Worm (Caenorhabditis elegans): ENCODE data around the gene cand-1.

The cand-1 gene

DNA sequence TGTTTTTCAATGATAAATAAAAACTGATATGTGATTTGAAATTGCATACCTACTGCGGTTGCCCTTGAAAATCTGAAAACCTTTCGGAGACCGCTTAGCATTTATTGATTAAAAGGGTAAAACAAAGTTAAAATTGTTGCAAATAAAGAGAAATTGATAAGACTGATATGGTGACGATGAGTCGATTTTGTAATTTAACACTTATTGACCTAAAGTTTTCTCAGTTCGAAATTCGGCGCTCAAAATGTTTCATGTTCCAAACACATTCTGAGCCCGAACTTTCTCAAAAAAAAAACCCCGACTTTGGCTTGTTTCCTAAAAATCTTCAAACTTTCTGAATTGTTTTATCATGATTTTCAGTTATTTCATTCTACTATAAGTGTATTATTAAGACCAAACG, 38.3 kb downstream of the cand-1 start, which contains the start of gene clec-40:
Gene clec-40 (minus strand): TSS at position 101 of the 400 bp plus-strand sequence.
- TF ChIP-seq unc-62 (GFP tag; optimal IDR thresholded peaks at IDR 0.05), result no peak

DNA sequence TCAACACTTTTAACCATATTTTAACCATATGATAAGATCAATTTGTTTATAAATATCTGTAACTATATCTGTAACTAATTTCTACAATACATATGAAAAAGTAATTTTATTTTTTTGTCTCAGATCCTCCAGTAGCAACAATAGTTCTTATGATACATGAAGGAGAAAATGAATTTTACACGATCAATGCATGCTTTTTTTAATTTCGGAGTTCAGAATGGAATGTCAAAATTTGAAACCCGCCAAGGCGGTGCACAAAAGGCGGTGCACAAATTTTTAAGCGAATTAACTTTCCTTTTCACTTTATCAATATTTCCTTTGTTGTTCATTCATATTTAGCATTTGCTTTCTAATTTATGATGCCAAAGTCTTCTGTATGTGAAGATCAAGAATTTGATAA, 40.3 kb downstream of the cand-1 start, which contains the start of gene clec-25:
Gene clec-25 (plus strand): TSS at position 301 of the 400 bp plus-strand sequence.
- TF ChIP-seq unc-62 (GFP tag; optimal IDR thresholded peaks at IDR 0.05), result no peak

DNA sequence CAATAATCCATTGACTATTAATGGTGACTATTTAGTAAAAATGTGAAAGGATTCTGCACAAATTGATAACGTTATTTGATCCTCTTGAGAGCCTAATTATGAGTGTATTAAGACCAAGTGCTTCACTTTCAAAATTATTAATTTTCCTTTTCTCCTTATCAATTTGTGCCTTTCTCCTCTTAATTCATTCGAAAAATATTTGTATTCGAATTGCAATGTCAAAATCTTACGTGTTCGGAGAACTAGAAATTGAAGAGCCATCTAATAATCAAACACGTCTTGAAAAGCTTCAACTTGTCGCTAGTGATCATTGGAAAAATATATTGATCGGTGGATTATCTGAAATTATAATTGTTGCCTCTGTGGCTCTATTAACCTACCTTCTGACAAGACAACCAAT, 45.8 kb downstream of the cand-1 start, which contains the start of the genes clec-36 and clec-26:
Gene clec-36 (minus strand): TSS at position 101 of the 400 bp plus-strand sequence.
Gene clec-26 (plus strand): TSS at position 114 of the 400 bp plus-strand sequence.
- no peak for TF ChIP-seq unc-62 (GFP tag; optimal IDR thresholded peaks at IDR 0.05)

DNA sequence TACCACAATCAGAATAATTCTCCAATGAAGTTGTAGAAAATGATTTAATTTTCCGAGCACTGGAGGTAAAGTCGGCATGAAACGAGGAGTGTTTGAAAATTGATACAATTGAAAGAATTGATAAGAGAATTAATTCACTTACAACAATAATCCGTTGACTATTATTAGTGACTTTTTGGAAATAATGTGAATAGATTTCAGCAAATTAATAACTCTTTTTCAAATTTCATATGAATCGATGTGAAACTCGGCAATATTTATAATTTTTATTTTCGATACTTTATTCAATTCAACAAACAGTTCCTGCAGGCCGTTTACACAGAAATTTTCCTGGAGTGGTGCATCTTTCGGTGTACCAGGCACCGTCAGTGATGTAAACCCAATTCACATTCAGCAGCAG, 49.3 kb downstream of the cand-1 start, which contains the start of gene clec-37:
Gene clec-37 (minus strand): TSS at position 101 of the 400 bp plus-strand sequence.
- TF ChIP-seq unc-62 (GFP tag; optimal IDR thresholded peaks at IDR 0.05), result no peak

DNA sequence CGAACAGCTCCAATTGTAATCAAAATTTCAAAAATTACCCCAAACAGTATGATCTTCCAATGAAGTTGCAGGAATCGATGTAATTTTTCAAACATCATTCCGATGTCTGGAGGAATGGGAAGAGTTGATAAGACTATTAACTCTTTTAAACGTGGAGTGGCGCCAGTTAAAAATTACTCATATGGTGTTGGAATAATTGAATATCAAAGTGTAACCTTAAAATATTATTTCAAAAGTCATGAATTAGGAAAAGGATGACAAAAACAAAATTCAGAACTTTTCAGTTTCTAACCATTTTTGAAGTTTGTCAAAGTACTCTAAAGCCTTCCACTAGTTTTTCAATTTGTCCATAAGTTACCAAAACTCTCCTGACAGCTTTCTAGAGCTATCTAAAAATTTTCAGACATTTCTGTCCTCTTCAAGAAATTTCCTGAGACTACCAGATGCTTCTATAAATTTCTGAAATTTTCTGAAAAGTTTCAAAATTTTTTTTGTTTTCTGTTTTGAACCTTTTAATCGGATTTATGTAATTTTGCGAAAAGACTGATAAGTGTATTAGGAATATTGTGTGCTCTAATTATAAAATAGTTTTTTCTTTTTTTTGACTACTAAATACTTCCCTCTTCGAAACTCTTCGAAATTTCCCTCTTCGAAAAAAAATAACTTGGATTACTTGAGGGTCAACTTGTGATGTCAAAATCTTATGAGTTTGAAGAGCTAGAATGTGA, 51.4 kb downstream of the cand-1 start, which contains the start of the genes clec-35 and clec-27:
Gene clec-35 (minus strand): TSS at position 101 of the 728 bp plus-strand sequence.
Gene clec-27 (plus strand): TSS at position 678 of the 728 bp plus-strand sequence.
- TF ChIP-seq unc-62 (GFP tag; optimal IDR thresholded peaks at IDR 0.05), result no peak

DNA sequence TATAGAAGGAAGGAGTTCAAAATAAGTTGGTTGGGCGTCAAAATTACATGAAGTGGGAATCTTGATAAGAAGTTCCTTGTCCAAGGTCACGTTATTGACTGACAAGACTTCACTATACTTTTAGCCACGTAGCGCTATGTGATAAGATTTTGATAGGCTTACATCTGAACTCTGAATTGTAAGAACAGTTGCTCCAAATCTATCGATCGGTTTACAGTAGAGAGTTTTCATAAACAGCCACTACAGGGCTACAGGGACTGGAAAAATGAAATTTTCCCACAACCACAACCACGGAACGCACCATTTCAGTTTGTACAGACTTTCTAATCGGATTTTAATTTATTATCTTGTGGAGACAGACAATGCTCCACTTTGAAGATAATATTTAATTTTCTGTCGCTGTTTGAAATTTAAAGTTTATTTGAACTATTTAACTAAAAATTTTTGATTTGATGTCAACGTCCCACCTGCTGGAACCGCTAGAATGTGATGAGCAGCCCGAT, 55.4 kb downstream of the cand-1 start, which contains the start of the genes clec-31 and clec-22:
Gene clec-31 (minus strand): TSS at position 101 of the 503 bp plus-strand sequence.
Gene clec-22 (plus strand): TSS at position 453 of the 503 bp plus-strand sequence.
- no peak for TF ChIP-seq unc-62 (GFP tag; optimal IDR thresholded peaks at IDR 0.05)

DNA sequence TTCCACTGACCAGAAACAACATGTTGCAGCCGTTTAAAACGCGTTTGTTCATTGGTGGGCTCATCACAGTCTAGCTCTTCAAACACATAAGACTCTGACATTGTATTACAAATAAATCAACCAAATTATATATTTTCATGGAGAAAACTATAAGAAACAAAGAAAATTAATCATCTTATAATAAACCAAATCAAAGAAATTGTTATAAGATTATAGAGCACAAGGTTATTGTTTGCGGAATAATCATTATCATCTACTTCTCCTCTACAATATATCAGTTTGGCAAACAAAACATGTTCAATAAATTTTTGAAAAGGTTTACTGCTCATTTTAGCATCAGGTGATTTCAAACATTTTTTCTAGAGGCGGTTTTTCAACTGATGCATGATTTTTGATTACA, 59.0 kb downstream of the cand-1 start, which contains the start of the genes clec-32 and clec-24:
Gene clec-32 (minus strand): TSS at position 101 of the 400 bp plus-strand sequence.
Gene clec-24 (plus strand): TSS at position 294 of the 400 bp plus-strand sequence.
- TF ChIP-seq unc-62 (GFP tag; optimal IDR thresholded peaks at IDR 0.05), result no peak
